Fruit fly (Drosophila melanogaster): ENCODE measurements around the gene CG15743.
A peak's percentile ranks its signal among the peaks of the same experiment; 100 is the strongest.

Gene CG15743

DNA sequence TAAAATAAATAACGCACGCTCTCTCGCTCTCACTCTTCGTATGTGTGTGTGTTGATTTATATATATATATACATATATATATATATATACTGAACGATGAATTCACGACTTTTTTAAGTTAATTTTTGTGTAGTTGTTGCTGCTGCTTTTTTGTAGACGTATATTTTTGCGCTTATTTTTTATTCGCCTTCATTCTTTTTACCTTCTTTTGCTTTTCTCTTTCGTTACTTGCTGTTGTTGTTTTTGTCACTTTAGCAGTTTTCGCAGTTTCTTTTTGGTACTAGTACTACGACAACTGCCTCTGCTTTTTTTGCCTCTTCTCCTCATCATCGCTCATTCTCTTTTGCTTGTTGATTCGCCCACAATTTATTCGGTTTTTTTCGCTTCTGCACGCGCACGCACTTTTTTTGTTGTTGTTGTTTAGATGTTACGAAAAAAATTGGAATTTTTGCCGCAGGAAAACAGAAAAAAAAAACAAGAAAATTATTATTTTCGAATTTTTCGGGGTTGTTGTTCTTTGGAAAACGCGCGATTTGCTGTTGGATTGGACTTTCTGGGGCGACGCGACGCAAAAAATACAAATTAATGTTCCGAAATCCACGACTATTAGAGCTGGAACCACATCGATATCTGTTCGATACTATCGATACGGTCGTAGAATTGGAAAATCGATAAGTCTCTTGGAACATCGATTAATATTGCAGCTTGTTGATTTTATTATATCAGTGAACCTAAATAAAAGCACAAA is at the start of gene CG15743, which contains the start of gene HDAC4 (continued):
- TF ChIP-seq CG12769 (tag; optimal IDR thresholded peaks at IDR 0.05) (no peak), chn (GFP tag; optimal IDR thresholded peaks at IDR 0.05) (no peak), CG4424 (GFP tag; optimal IDR thresholded peaks at IDR 0.05) (no peak), bowl (GFP tag; IDR thresholded peaks at IDR 0.05) (no peak), ash1 (GFP tag; optimal IDR thresholded peaks at IDR 0.05) (no peak), Mad (GFP tag; optimal IDR thresholded peaks at IDR 0.05) (no peak), nerfin-2 (GFP tag; IDR thresholded peaks at IDR 0.05; ENCODE audit: partially characterized antibody) (peak; percentile 84), ems (GFP tag; optimal IDR thresholded peaks at IDR 0.05) (no peak), Hr78 (GFP tag; optimal IDR thresholded peaks at IDR 0.05) (no peak), CG6654 (GFP tag; optimal IDR thresholded peaks at IDR 0.05) (no peak), Blimp-1 (GFP tag; optimal IDR thresholded peaks at IDR 0.05) (no peak), Sry-δ (GFP tag; optimal IDR thresholded peaks at IDR 0.05) (peak; percentile 93), CG10979 (tag; optimal IDR thresholded peaks at IDR 0.05) (no peak), CG30020 (tag; optimal IDR thresholded peaks at IDR 0.05) (no peak), Nf-YA (GFP tag; IDR thresholded peaks at IDR 0.05) (no peak), CG18599 (GFP tag; optimal IDR thresholded peaks at IDR 0.05) (peak; percentile 15), ftz-f1 (GFP tag; optimal IDR thresholded peaks at IDR 0.05) (no peak), dimm (GFP tag; IDR thresholded peaks at IDR 0.05) (no peak), CG7372 (GFP tag; IDR thresholded peaks at IDR 0.05) (no peak), sna (GFP tag; IDR thresholded peaks at IDR 0.05; ENCODE audit: partially characterized antibody) (peak; percentile 85), CG17829 (tag; optimal IDR thresholded peaks at IDR 0.05) (no peak), zen (tag; optimal IDR thresholded peaks at IDR 0.05) (peak; percentile 1), CG8281 (tag; optimal IDR thresholded peaks at IDR 0.05) (no peak), CG9797 (GFP tag; optimal IDR thresholded peaks at IDR 0.05) (peak; percentile 11), fd3F (GFP tag; optimal IDR thresholded peaks at IDR 0.05) (no peak), trh (GFP tag; optimal IDR thresholded peaks at IDR 0.05) (no peak), CG3065 (GFP tag; optimal IDR thresholded peaks at IDR 0.05) (no peak), Atf3 (GFP tag; optimal IDR thresholded peaks at IDR 0.05) (no peak), lilli (GFP tag; optimal IDR thresholded peaks at IDR 0.05) (peak; percentile 27), psq (GFP tag; optimal IDR thresholded peaks at IDR 0.05) (peak; percentile 92), trem (tag; optimal IDR thresholded peaks at IDR 0.05) (no peak), pum (GFP tag; optimal IDR thresholded peaks at IDR 0.05) (no peak), CG9609 (GFP tag; optimal IDR thresholded peaks at IDR 0.05) (no peak), Lhr (GFP tag; optimal IDR thresholded peaks at IDR 0.05) (no peak), Ssrp (tag; optimal IDR thresholded peaks at IDR 0.05) (no peak), sqz (GFP tag; optimal IDR thresholded peaks at IDR 0.05) (peak; percentile 86), Antp (GFP tag; optimal IDR thresholded peaks at IDR 0.05) (no peak), CG4360 (GFP tag; IDR thresholded peaks at IDR 0.05) (peak; percentile 61), sr (GFP tag; IDR thresholded peaks at IDR 0.05) (0 out of 3 replicates have a peak, but pooled peaks have one; percentile 18), Sox100B (GFP tag; optimal IDR thresholded peaks at IDR 0.05) (no peak), sima (GFP tag; optimal IDR thresholded peaks at IDR 0.05) (no peak), slp2 (GFP tag; optimal IDR thresholded peaks at IDR 0.05) (no peak), gcm (GFP tag; optimal IDR thresholded peaks at IDR 0.05) (no peak), CG10274 (GFP tag; optimal IDR thresholded peaks at IDR 0.05) (no peak), croc (GFP tag; conservative IDR thresholded peaks at IDR 0.05) (no peak), Adf1 (GFP tag; IDR thresholded peaks at IDR 0.05) (no peak), twi (tag; optimal IDR thresholded peaks at IDR 0.05) (no peak), CG3995 (GFP tag; optimal IDR thresholded peaks at IDR 0.05) (peak; percentile 10), CG15073 (GFP tag; optimal IDR thresholded peaks at IDR 0.05) (no peak), dan (GFP tag; IDR thresholded peaks at IDR 0.05) (no peak)

Data from whole organism, embryonic.